Fruit fly (Drosophila melanogaster) whole organism, embryonic: ENCODE data around the gene Srp14.

Source experiments
- Awh ChIP-seq: fragments of 200-800 bp; sonication (Bioruptor generic); IDR thresholded peaks from 2 replicates; pipeline ENCODE4, ENCODE4 v1.3.6; 2022; ENCODE audit warnings: missing biosample characterization, missing genetic modification characterization
- CG10431 ChIP-seq: fragments of 200-800 bp; sonication (Bioruptor generic); optimal IDR thresholded peaks from 3 replicates; lab custom pipeline; 2018; ENCODE audit warnings: missing biosample characterization, mild to moderate bottlenecking, missing genetic modification characterization
- CG10462 ChIP-seq: fragments of 200-800 bp; sonication (Bioruptor generic); optimal IDR thresholded peaks from 2 replicates; lab custom pipeline; 2016; ENCODE audit warnings: missing biosample characterization, missing genetic modification characterization
- CG11398 ChIP-seq: fragments of 200-800 bp; sonication (Bioruptor generic); optimal IDR thresholded peaks from 2 replicates; lab custom pipeline; 2016; ENCODE audit warnings: missing biosample characterization, missing genetic modification characterization
- CG11695 ChIP-seq: fragments of 200-800 bp; sonication (Bioruptor generic); IDR thresholded peaks from 3 replicates; pipeline ENCODE4 v1.3.6; 2022; ENCODE audit warnings: missing biosample characterization, missing genetic modification characterization
- CG12071 ChIP-seq: fragments of 200-800 bp; sonication (Bioruptor generic); optimal IDR thresholded peaks from 3 replicates; lab custom pipeline; 2018; ENCODE audit warnings: missing biosample characterization, mild to moderate bottlenecking, missing genetic modification characterization
- CG12391 ChIP-seq: fragments of 200-800 bp; sonication (Bioruptor generic); optimal IDR thresholded peaks from 3 replicates; lab custom pipeline; 2018; ENCODE audit warnings: missing biosample characterization, mild to moderate bottlenecking, missing genetic modification characterization, moderate library complexity
- CG1647 ChIP-seq: fragments of 200-800 bp; sonication (Bioruptor generic); optimal IDR thresholded peaks from 3 replicates; lab custom pipeline; 2016; ENCODE audit warnings: missing biosample characterization, missing genetic modification characterization
- CG17359 ChIP-seq: fragments of 200-800 bp; sonication (Bioruptor generic); optimal IDR thresholded peaks from 3 replicates; lab custom pipeline; 2018; ENCODE audit warnings: missing biosample characterization, mild to moderate bottlenecking, missing genetic modification characterization, moderate library complexity
- CG17568 ChIP-seq: fragments of 200-800 bp; sonication (Bioruptor generic); optimal IDR thresholded peaks from 2 replicates; lab custom pipeline; 2018; ENCODE audit warnings: missing biosample characterization, mild to moderate bottlenecking, missing genetic modification characterization, moderate library complexity
- CG32532 ChIP-seq: fragments of 200-800 bp; sonication (Bioruptor generic); IDR thresholded peaks from 2 replicates; pipeline ENCODE4 v1.3.6; 2022; ENCODE audit warnings: missing biosample characterization, missing genetic modification characterization
- CG33213 ChIP-seq: fragments of 200-800 bp; sonication (Bioruptor generic); optimal IDR thresholded peaks from 3 replicates; lab custom pipeline; 2016; ENCODE audit warnings: missing biosample characterization, missing genetic modification characterization
- CG34376 ChIP-seq: fragments of 200-800 bp; sonication (Bioruptor generic); optimal IDR thresholded peaks from 2 replicates; lab custom pipeline; 2018; ENCODE audit warnings: missing biosample characterization, mild to moderate bottlenecking, missing genetic modification characterization
- CG3847 ChIP-seq: fragments of 200-800 bp; sonication (Bioruptor generic); IDR thresholded peaks from 2 replicates; pipeline ENCODE4 v1.3.6; 2022; ENCODE audit warnings: missing biosample characterization, missing genetic modification characterization
- CG4404 ChIP-seq: fragments of 200-800 bp; sonication (Bioruptor generic); IDR thresholded peaks from 2 replicates; pipeline ENCODE4 v1.3.6; 2022; ENCODE audit warnings: missing biosample characterization, missing genetic modification characterization
- CG4617 ChIP-seq: fragments of 200-800 bp; sonication (Bioruptor generic); optimal IDR thresholded peaks from 3 replicates; lab custom pipeline; 2016; ENCODE audit warnings: missing biosample characterization, missing genetic modification characterization, borderline replicate concordance
- CG5245 ChIP-seq: fragments of 200-800 bp; sonication (Bioruptor generic); optimal IDR thresholded peaks from 3 replicates; lab custom pipeline; 2016; ENCODE audit warnings: missing biosample characterization, missing genetic modification characterization
- CG6175 ChIP-seq: fragments of 200-800 bp; sonication (Bioruptor generic); IDR thresholded peaks from 3 replicates; pipeline ENCODE4 v1.3.6; 2022; ENCODE audit warnings: missing biosample characterization, missing genetic modification characterization
- CG7928 ChIP-seq: fragments of 200-800 bp; sonication (Bioruptor generic); optimal IDR thresholded peaks from 2 replicates; lab custom pipeline; 2017; ENCODE audit warnings: missing biosample characterization, mild to moderate bottlenecking, missing genetic modification characterization
- CG8089 ChIP-seq: fragments of 200-800 bp; sonication (Bioruptor generic); optimal IDR thresholded peaks from 3 replicates; lab custom pipeline; 2016; ENCODE audit warnings: missing biosample characterization, missing genetic modification characterization
- CG8290 ChIP-seq, 3 experiments: fragments of 200-800 bp; sonication (Bioruptor generic); optimal IDR thresholded peaks; 2 replicates each; lab custom pipeline; 2016 to 2019; ENCODE audit warnings: missing biosample characterization in 3 of 3, missing genetic modification characterization in 3 of 3, mild to moderate bottlenecking in 2 of 3, moderate library complexity in 1 of 3
- CG8765 ChIP-seq: fragments of 200-800 bp; sonication (Bioruptor generic); IDR thresholded peaks from 2 replicates; pipeline ENCODE4 v1.3.6; 2022; ENCODE audit warnings: missing biosample characterization, missing genetic modification characterization
- CG9609 ChIP-seq: fragments of 200-800 bp; sonication (Bioruptor generic); optimal IDR thresholded peaks from 3 replicates; lab custom pipeline; 2016; ENCODE audit warnings: missing biosample characterization, missing genetic modification characterization
- CG9817 ChIP-seq: fragments of 200-800 bp; sonication (Bioruptor generic); optimal IDR thresholded peaks from 2 replicates; lab custom pipeline; 2018; ENCODE audit warnings: missing biosample characterization, mild to moderate bottlenecking, missing genetic modification characterization, moderate library complexity
- CrebB ChIP-seq: fragments of 200-800 bp; sonication (Bioruptor generic); optimal IDR thresholded peaks from 3 replicates; lab custom pipeline; 2018; ENCODE audit warnings: missing biosample characterization, mild to moderate bottlenecking, missing genetic modification characterization
- Dbx ChIP-seq: fragments of 200-800 bp; sonication (Bioruptor generic); IDR thresholded peaks from 3 replicates; pipeline ENCODE4 v1.3.6; 2022; ENCODE audit warnings: missing biosample characterization, missing genetic modification characterization
- Fer3 ChIP-seq: fragments of 200-800 bp; sonication (Bioruptor generic); optimal IDR thresholded peaks from 2 replicates; lab custom pipeline; 2018; ENCODE audit warnings: missing biosample characterization, mild to moderate bottlenecking, missing genetic modification characterization, moderate library complexity
- HHEX ChIP-seq: fragments of 200-800 bp; sonication (Bioruptor generic); optimal IDR thresholded peaks from 3 replicates; lab custom pipeline; 2017; ENCODE audit warnings: missing biosample characterization, mild to moderate bottlenecking, missing genetic modification characterization, missing genetic modification reagents
- Lim3 ChIP-seq: fragments of 200-800 bp; sonication (Bioruptor generic); IDR thresholded peaks from 2 replicates; pipeline ENCODE4 v1.3.6; 2022; ENCODE audit warnings: missing biosample characterization, missing genetic modification characterization
- Lpt ChIP-seq: fragments of >200 bp; optimal IDR thresholded peaks from 2 replicates; lab custom pipeline; 2018; ENCODE audit warnings: missing biosample characterization, missing genetic modification characterization
- NC2β ChIP-seq: fragments of 200-800 bp; sonication (Bioruptor generic); optimal IDR thresholded peaks from 2 replicates; lab custom pipeline; 2016; ENCODE audit warnings: missing biosample characterization, missing genetic modification characterization
- NFAT ChIP-seq: fragments of 200-800 bp; sonication (Bioruptor generic); IDR thresholded peaks from 2 replicates; pipeline ENCODE4 v1.3.6; 2022; ENCODE audit warnings: missing biosample characterization, missing genetic modification characterization
- Spps ChIP-seq: fragments of 200-800 bp; sonication (Bioruptor generic); optimal IDR thresholded peaks from 2 replicates; lab custom pipeline; 2018; ENCODE audit warnings: missing biosample characterization, mild to moderate bottlenecking, missing genetic modification characterization
- Stat92E ChIP-seq, 3 experiments: fragments of >200 bp in 2 of 3; fragments of 200-800 bp in 1 of 3; sonication (Bioruptor generic) in 1 of 3; optimal IDR thresholded peaks; 2 replicates each; lab custom pipeline; 2017 to 2019; ENCODE audit warnings: missing biosample characterization in 3 of 3, missing genetic modification characterization in 3 of 3, mild to moderate bottlenecking in 1 of 3, moderate library complexity in 1 of 3
- ab ChIP-seq: fragments of 200-800 bp; sonication (Bioruptor generic); optimal IDR thresholded peaks from 2 replicates; lab custom pipeline; 2016; ENCODE audit warnings: missing biosample characterization, missing genetic modification characterization
- ase ChIP-seq: fragments of 200-800 bp; sonication (Bioruptor generic); IDR thresholded peaks from 3 replicates; pipeline ENCODE4 v1.3.6; 2022; ENCODE audit warnings: missing biosample characterization, missing genetic modification characterization
- ash1 ChIP-seq: fragments of 200-800 bp; sonication (Bioruptor generic); optimal IDR thresholded peaks from 2 replicates; lab custom pipeline; 2018; ENCODE audit warnings: missing biosample characterization, mild to moderate bottlenecking, missing genetic modification characterization
- br ChIP-seq: fragments of >200 bp; optimal IDR thresholded peaks from 2 replicates; lab custom pipeline; 2017
- chif ChIP-seq, 2 experiments: fragments of 200-800 bp; sonication (Bioruptor generic); optimal IDR thresholded peaks; 3 replicates each; lab custom pipeline; 2016; ENCODE audit warnings: missing biosample characterization in 2 of 2, missing genetic modification characterization in 2 of 2
- dpn ChIP-seq, 2 experiments: fragments of 200-800 bp; sonication (Bioruptor generic); optimal IDR thresholded peaks; 3 replicates each; lab custom pipeline; 2016; ENCODE audit warnings: missing biosample characterization in 2 of 2, missing genetic modification characterization in 2 of 2
- dysf ChIP-seq: fragments of 200-800 bp; sonication (Bioruptor generic); IDR thresholded peaks from 3 replicates; pipeline ENCODE4 v1.3.6; 2022; ENCODE audit warnings: missing biosample characterization, missing genetic modification characterization
- ewg ChIP-seq: fragments of 200-800 bp; sonication (Bioruptor generic); optimal IDR thresholded peaks from 3 replicates; lab custom pipeline; 2017; ENCODE audit warnings: mild to moderate bottlenecking, missing biosample characterization, missing genetic modification reagents, missing genetic modification characterization
- fd3F ChIP-seq: fragments of 200-800 bp; sonication (Bioruptor generic); optimal IDR thresholded peaks from 2 replicates; lab custom pipeline; 2018; ENCODE audit warnings: missing biosample characterization, mild to moderate bottlenecking, missing genetic modification characterization, moderate library complexity
- lbe ChIP-seq: fragments of 200-800 bp; sonication (Bioruptor generic); optimal IDR thresholded peaks from 2 replicates; lab custom pipeline; 2016; ENCODE audit warnings: missing biosample characterization, mild to moderate bottlenecking, missing genetic modification characterization
- mirr ChIP-seq: fragments of 200-800 bp; sonication (Bioruptor generic); optimal IDR thresholded peaks from 3 replicates; lab custom pipeline; 2018; ENCODE audit warnings: missing biosample characterization, mild to moderate bottlenecking, missing genetic modification characterization
- org-1 ChIP-seq: fragments of 200-800 bp; sonication (Bioruptor generic); optimal IDR thresholded peaks from 2 replicates; lab custom pipeline; 2017; ENCODE audit warnings: missing biosample characterization, missing genetic modification characterization
- schlank ChIP-seq: fragments of 200-800 bp; sonication (Bioruptor generic); optimal IDR thresholded peaks from 2 replicates; lab custom pipeline; 2018; ENCODE audit warnings: missing biosample characterization, mild to moderate bottlenecking, missing genetic modification characterization
- seq ChIP-seq: fragments of 200-800 bp; sonication (Bioruptor generic); IDR thresholded peaks from 2 replicates; pipeline ENCODE4 v1.3.6; 2022; ENCODE audit warnings: missing biosample characterization, missing genetic modification characterization
- tap ChIP-seq: fragments of 200-800 bp; optimal IDR thresholded peaks from 3 replicates; lab custom pipeline; 2019; ENCODE audit warnings: missing biosample characterization, mild to moderate bottlenecking, missing genetic modification characterization, moderate library complexity
- tx ChIP-seq: fragments of 200-800 bp; sonication (Bioruptor generic); optimal IDR thresholded peaks from 2 replicates; lab custom pipeline; 2016; ENCODE audit warnings: missing biosample characterization, missing genetic modification characterization
- unpg ChIP-seq: fragments of 200-800 bp; sonication (Bioruptor generic); optimal IDR thresholded peaks from 3 replicates; lab custom pipeline; 2018; ENCODE audit warnings: missing biosample characterization, mild to moderate bottlenecking, missing genetic modification characterization, moderate library complexity

The Srp14 gene

dm6 chr3R:20579816-20580215, at the start of gene Srp14, which contains the start of gene EloB:
Gene Srp14, plus strand, starts transcription at chr3R:20580115.
Gene EloB, minus strand, starts transcription at chr3R:20579850.
- TF ChIP-seq Lpt (GFP tag; lab: Kevin White, UChicago) (no peak), CG4404 (GFP tag; lab: Robert Waterston, UW) (peak; percentile 75), Lim3 (GFP tag; lab: Robert Waterston, UW) (no peak), fd3F (GFP tag; lab: Kevin White, UChicago) (peak; percentile 65), CG17359 (peak; percentile 74), NFAT (peak; percentile 86), CG12071 (GFP tag; lab: Kevin White, UChicago) (no peak), CrebB (tag; lab: Kevin White, UChicago) (peak; percentile 59), CG5245 (GFP tag; lab: Kevin White, UChicago) (peak; percentile 65), CG9609 (peak; percentile 69), CG17568 (GFP tag; lab: Kevin White, UChicago) (no peak), mirr (GFP tag; lab: Kevin White, UChicago) (peak; percentile 51), lbe (GFP tag; lab: Kevin White, UChicago) (peak; percentile 85), HHEX (GFP tag; lab: Kevin White, UChicago) (peak; percentile 42), CG34376 (GFP tag; lab: Kevin White, UChicago) (peak; percentile 75), CG7928 (GFP tag; lab: Kevin White, UChicago) (peak; percentile 96), org-1 (GFP tag; lab: Kevin White, UChicago) (peak; percentile 1), ase (GFP tag; lab: Robert Waterston, UW) (peak; percentile 64; the same call in 1 of the 3 replicates), tx (peak; percentile 76), schlank (peak; percentile 47), NC2β (GFP tag; lab: Kevin White, UChicago) (peak; percentile 86), unpg (GFP tag; lab: Kevin White, UChicago) (peak; percentile 85), Awh (GFP tag; lab: Robert Waterston, UW) (peak; percentile 43; the same call in 1 of the 2 replicates), dpn (GFP tag; optimal IDR thresholded peaks at IDR 0.05; lab: Kevin White, UChicago) (peak; percentile 78 to 83), chif (GFP tag; optimal IDR thresholded peaks at IDR 0.05; lab: Kevin White, UChicago) (peak; percentile 67 to 71), tap (peak; percentile 69), CG9817 (tag; lab: Kevin White, UChicago) (peak; percentile 86), CG8765 (GFP tag; lab: Robert Waterston, UW) (peak; percentile 69), Stat92E (GFP tag; optimal IDR thresholded peaks at IDR 0.05; lab: Kevin White, UChicago) (peak in 1 of 3 experiments; percentile 92), seq (GFP tag; lab: Robert Waterston, UW) (peak; percentile 74), CG10431 (GFP tag; lab: Kevin White, UChicago) (no peak), CG11398 (GFP tag; lab: Kevin White, UChicago) (peak; percentile 70), ab (GFP tag; lab: Kevin White, UChicago) (no peak), CG6175 (GFP tag; lab: Robert Waterston, UW) (0 out of 3 replicates have a peak, but pooled peaks have one; percentile 28), Spps (tag; lab: Kevin White, UChicago) (peak; percentile 63), CG12391 (tag; lab: Kevin White, UChicago) (peak; percentile 92), br (lab: Kevin White, UChicago) (no peak), ash1 (GFP tag; lab: Kevin White, UChicago) (no peak), CG33213 (peak; percentile 71), Fer3 (tag; lab: Kevin White, UChicago) (peak; percentile 84), CG10462 (GFP tag; lab: Kevin White, UChicago) (peak; percentile 61), CG32532 (GFP tag; lab: Robert Waterston, UW) (peak; percentile 89), ewg (GFP tag; lab: Kevin White, UChicago) (no peak), CG1647 (GFP tag; lab: Kevin White, UChicago) (peak; percentile 83), CG3847 (GFP tag; lab: Robert Waterston, UW) (peak; percentile 87), CG11695 (GFP tag; lab: Robert Waterston, UW) (peak; percentile 74), CG4617 (GFP tag; lab: Kevin White, UChicago) (peak; percentile 95), CG8290 (GFP tag; optimal IDR thresholded peaks at IDR 0.05; lab: Kevin White, UChicago) (peak; percentile 61), CG8290 (tag; optimal IDR thresholded peaks at IDR 0.05; lab: Kevin White, UChicago) (peak; percentile 8 to 73), CG8089 (GFP tag; lab: Kevin White, UChicago) (peak; percentile 60), Dbx (GFP tag; lab: Robert Waterston, UW) (peak; percentile 91), dysf (peak; percentile 72; the same call in 2 of the 3 replicates)
